3 fruit fly cellular contexts compared by ENCODE assay signal in the genomic region with DNA sequence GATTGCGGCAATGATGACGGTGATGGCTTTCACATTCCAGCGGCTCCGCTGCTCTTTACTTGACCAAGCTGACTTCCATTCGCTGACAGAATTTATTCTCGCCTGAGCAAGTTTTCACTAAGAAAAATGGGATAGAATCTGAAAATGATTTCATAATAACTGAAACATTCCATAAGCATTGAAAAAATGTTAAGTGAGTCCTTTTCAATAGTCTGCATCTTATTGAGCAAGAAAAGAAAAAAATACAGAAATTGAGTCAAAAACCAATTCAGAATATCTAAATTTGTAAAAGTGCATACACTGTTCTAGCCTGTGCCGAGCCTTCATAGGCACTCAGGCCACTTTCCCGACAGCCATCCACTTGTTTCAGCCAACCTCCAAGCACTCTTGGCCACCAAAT.
TF ChIP-seq lines count a peak whose summit lies in the region.

No protein-coding gene starts in this region.

- no peak for TF ChIP-seq CTCF in whole organism, embryonic (GFP tag; optimal IDR thresholded peaks at IDR 0.05; lab: Kevin White, UChicago)

TF ChIP-seq in whole organism, embryonic, 481 proteins besides CTCF, POLR2A, EP300 and RAD21:
- peak; percentile 3 for TF ChIP-seq sens (GFP tag; lab: Kevin White, UChicago)
- peak; percentile 13 for TF ChIP-seq Blimp-1 (GFP tag; optimal IDR thresholded peaks at IDR 0.05; lab: Kevin White, UChicago)
- no peak for TF ChIP-seq lov (optimal IDR thresholded peaks at IDR 0.05; lab: Kevin White, UChicago)
- TF ChIP-seq lov (GFP tag; IDR thresholded peaks at IDR 0.05; lab: Robert Waterston, UW), result 0 out of 3 replicates have a peak, but pooled peaks have one; percentile 12
- TF ChIP-seq Drgx (GFP tag; IDR thresholded peaks at IDR 0.05; lab: Robert Waterston, UW), result peak; percentile 48
- TF ChIP-seq bsh (GFP tag; optimal IDR thresholded peaks at IDR 0.05; lab: Kevin White, UChicago), result peak; percentile 31 to 35
- TF ChIP-seq sd (tag; optimal IDR thresholded peaks at IDR 0.05; lab: Kevin White, UChicago), result peak; percentile 35
- TF ChIP-seq emc (GFP tag; optimal IDR thresholded peaks at IDR 0.05; lab: Kevin White, UChicago), result no peak
- peak; percentile 0 for TF ChIP-seq CG2712 (tag; optimal IDR thresholded peaks at IDR 0.05; lab: Kevin White, UChicago)
- TF ChIP-seq lmd (GFP tag; IDR thresholded peaks at IDR 0.05; lab: Robert Waterston, UW), result no peak
- TF ChIP-seq ac (GFP tag; optimal IDR thresholded peaks at IDR 0.05; lab: Kevin White, UChicago), result no peak

TF ChIP-seq in whole organism, prepupa, 60 proteins besides CTCF, POLR2A, EP300 and RAD21 (continues in another document):
- no peak for TF ChIP-seq CG11902 (GFP tag; optimal IDR thresholded peaks at IDR 0.05; lab: Kevin White, UChicago)
- TF ChIP-seq OdsH (GFP tag; optimal IDR thresholded peaks at IDR 0.05; lab: Kevin White, UChicago), result peak; percentile 48
- peak; percentile 45 for TF ChIP-seq Eip75B (GFP tag; optimal IDR thresholded peaks at IDR 0.05; lab: Kevin White, UChicago)
- peak; percentile 69 for TF ChIP-seq CG6276 (GFP tag; optimal IDR thresholded peaks at IDR 0.05; lab: Kevin White, UChicago)
- no peak for TF ChIP-seq Blimp-1 (GFP tag; optimal IDR thresholded peaks at IDR 0.05; lab: Kevin White, UChicago)
- peak; percentile 66 for TF ChIP-seq CG10631 (GFP tag; optimal IDR thresholded peaks at IDR 0.05; lab: Kevin White, UChicago)
- peak; percentile 0 for TF ChIP-seq CG16779 (tag; optimal IDR thresholded peaks at IDR 0.05; lab: Kevin White, UChicago)
- peak; percentile 81 for TF ChIP-seq CG32006 (GFP tag; optimal IDR thresholded peaks at IDR 0.05; lab: Kevin White, UChicago)
- no peak for TF ChIP-seq vri (GFP tag; optimal IDR thresholded peaks at IDR 0.05; lab: Kevin White, UChicago)
- TF ChIP-seq fd59A (GFP tag; optimal IDR thresholded peaks at IDR 0.05; lab: Kevin White, UChicago), result no peak
- no peak for TF ChIP-seq Sox15 (GFP tag; optimal IDR thresholded peaks at IDR 0.05; lab: Kevin White, UChicago)
- peak in 1 of 2 experiments; percentile 66 for TF ChIP-seq salr (GFP tag; optimal IDR thresholded peaks at IDR 0.05; lab: Kevin White, UChicago)
- TF ChIP-seq Hr39 (GFP tag; optimal IDR thresholded peaks at IDR 0.05; lab: Kevin White, UChicago), result no peak
- TF ChIP-seq CG6854 (GFP tag; optimal IDR thresholded peaks at IDR 0.05; lab: Kevin White, UChicago), result no peak
- TF ChIP-seq spab (GFP tag; optimal IDR thresholded peaks at IDR 0.05; lab: Kevin White, UChicago), result no peak
- TF ChIP-seq Ets96B (tag; optimal IDR thresholded peaks at IDR 0.05; lab: Kevin White, UChicago), result peak; percentile 41
- TF ChIP-seq Met (GFP tag; optimal IDR thresholded peaks at IDR 0.05; lab: Kevin White, UChicago), result no peak
- no peak for TF ChIP-seq CG7368 (GFP tag; optimal IDR thresholded peaks at IDR 0.05; lab: Kevin White, UChicago)
- no peak for TF ChIP-seq CG6792 (GFP tag; optimal IDR thresholded peaks at IDR 0.05; lab: Kevin White, UChicago)
- TF ChIP-seq CG8632 (GFP tag; optimal IDR thresholded peaks at IDR 0.05; lab: Kevin White, UChicago), result no peak
- no peak for TF ChIP-seq svp (GFP tag; lab: Kevin White, UChicago)
- TF ChIP-seq CG3919 (GFP tag; optimal IDR thresholded peaks at IDR 0.05; lab: Kevin White, UChicago), result peak; percentile 75
- no peak for TF ChIP-seq CG31627 (GFP tag; optimal IDR thresholded peaks at IDR 0.05; lab: Kevin White, UChicago)
- no peak for TF ChIP-seq Ets21C (GFP tag; optimal IDR thresholded peaks at IDR 0.05; lab: Kevin White, UChicago)
- TF ChIP-seq Gug (GFP tag; IDR thresholded peaks at IDR 0.05; lab: Robert Waterston, UW), result peak; percentile 61
- TF ChIP-seq CG11762 (GFP tag; optimal IDR thresholded peaks at IDR 0.05; lab: Kevin White, UChicago; ENCODE audit: insufficient read depth), result peak; percentile 29
- TF ChIP-seq CG1621 (tag; optimal IDR thresholded peaks at IDR 0.05; lab: Kevin White, UChicago), result no peak
- TF ChIP-seq Hr4 (GFP tag; optimal IDR thresholded peaks at IDR 0.05; lab: Kevin White, UChicago), result peak; percentile 49
- no peak for TF ChIP-seq Hr38 (GFP tag; optimal IDR thresholded peaks at IDR 0.05; lab: Kevin White, UChicago)
- no peak for TF ChIP-seq Smox (GFP tag; optimal IDR thresholded peaks at IDR 0.05; lab: Kevin White, UChicago)
- TF ChIP-seq Sox102F (GFP tag; optimal IDR thresholded peaks at IDR 0.05; lab: Kevin White, UChicago), result no peak
- TF ChIP-seq dsx (GFP tag; optimal IDR thresholded peaks at IDR 0.05; lab: Kevin White, UChicago; ENCODE audit: poor library complexity, severe bottlenecking), result no peak
- peak; percentile 2 for TF ChIP-seq dac (GFP tag; optimal IDR thresholded peaks at IDR 0.05; lab: Kevin White, UChicago)
- TF ChIP-seq acj6 (GFP tag; optimal IDR thresholded peaks at IDR 0.05; lab: Kevin White, UChicago), result peak; percentile 54
- TF ChIP-seq eg (GFP tag; IDR thresholded peaks at IDR 0.05; lab: Robert Waterston, UW), result peak; percentile 75
- no peak for TF ChIP-seq CG8319 (GFP tag; optimal IDR thresholded peaks at IDR 0.05; lab: Kevin White, UChicago)
- TF ChIP-seq CG15336 (GFP tag; IDR thresholded peaks at IDR 0.05; lab: Robert Waterston, UW), result peak; percentile 76
- peak; percentile 16 for TF ChIP-seq pdm3 (GFP tag; optimal IDR thresholded peaks at IDR 0.05; lab: Kevin White, UChicago)
- peak; percentile 38 for TF ChIP-seq CG10669 (GFP tag; optimal IDR thresholded peaks at IDR 0.05; lab: Kevin White, UChicago)

TF ChIP-seq in whole organism, pupa, 21 proteins besides CTCF, POLR2A, EP300 and RAD21:
- TF ChIP-seq rn (GFP tag; IDR thresholded peaks at IDR 0.05; lab: Robert Waterston, UW) (no peak), CG14655 (GFP tag; optimal IDR thresholded peaks at IDR 0.05; lab: Kevin White, UChicago) (peak; percentile 90), gl (tag; optimal IDR thresholded peaks at IDR 0.05; lab: Kevin White, UChicago) (no peak), Pif1A (GFP tag; optimal IDR thresholded peaks at IDR 0.05; lab: Kevin White, UChicago) (peak; percentile 52), Snoo (tag; optimal IDR thresholded peaks at IDR 0.05; lab: Kevin White, UChicago) (no peak), CG8159 (tag; optimal IDR thresholded peaks at IDR 0.05; lab: Kevin White, UChicago) (peak; percentile 40), CG8301 (tag; optimal IDR thresholded peaks at IDR 0.05; lab: Kevin White, UChicago) (peak; percentile 91), CG13204 (GFP tag; optimal IDR thresholded peaks at IDR 0.05; lab: Kevin White, UChicago) (no peak), CG9948 (tag; optimal IDR thresholded peaks at IDR 0.05; lab: Kevin White, UChicago) (peak; percentile 58), EcR (GFP tag; optimal IDR thresholded peaks at IDR 0.05; lab: Kevin White, UChicago) (no peak), Ets98B (GFP tag; IDR thresholded peaks at IDR 0.05; lab: Robert Waterston, UW) (peak; percentile 58; the same call in 1 of the 2 replicates), CG17806 (tag; optimal IDR thresholded peaks at IDR 0.05; lab: Kevin White, UChicago) (peak; percentile 58), fd96Ca (GFP tag; IDR thresholded peaks at IDR 0.05; lab: Robert Waterston, UW) (no peak), CG15710 (tag; optimal IDR thresholded peaks at IDR 0.05; lab: Kevin White, UChicago) (peak; percentile 37), D1 (tag; optimal IDR thresholded peaks at IDR 0.05; lab: Kevin White, UChicago) (no peak), CG12605 (GFP tag; IDR thresholded peaks at IDR 0.05; lab: Robert Waterston, UW) (0 out of 2 replicates have a peak, but pooled peaks have one; percentile 42), CG10348 (GFP tag; IDR thresholded peaks at IDR 0.05; lab: Robert Waterston, UW) (0 out of 2 replicates have a peak, but pooled peaks have one; percentile 11), CG34367 (tag; optimal IDR thresholded peaks at IDR 0.05; lab: Kevin White, UChicago) (peak; percentile 25), CG4496 (GFP tag; IDR thresholded peaks at IDR 0.05; lab: Robert Waterston, UW) (peak; percentile 78; the same call in 2 of the 3 replicates), CG32121 (GFP tag; IDR thresholded peaks at IDR 0.05; lab: Robert Waterston, UW) (0 out of 2 replicates have a peak, but pooled peaks have one; percentile 27), Pif1B (GFP tag; optimal IDR thresholded peaks at IDR 0.05; lab: Kevin White, UChicago) (peak; percentile 49)
